Worm (Caenorhabditis elegans) whole organism, early embryonic: ENCODE measurements around the gene Y62E10A.13.
"Not testable (repeated sequence)": the region's sequence is repeated elsewhere in the genome, so short reads cannot be mapped to it uniquely, and the experiment has no call there.

ENCODE experiments used
- aly-1 ChIP-seq: sonication (generic microtip); optimal IDR thresholded peaks from 2 replicates; lab custom pipeline; 2016; ENCODE audit warnings: missing genetic modification characterization, missing compliant biosample characterization
- ama-1 ChIP-seq: fragments of 150-350 bp; optimal IDR thresholded peaks from 2 replicates; lab custom pipeline; 2014
- ceh-13 ChIP-seq: fragments of 200-800 bp; sonication (Bioruptor generic); optimal IDR thresholded peaks from 2 replicates; lab custom pipeline; 2018; ENCODE audit warnings: mild to moderate bottlenecking, missing genetic modification characterization, missing compliant biosample characterization
- hmbx-1 ChIP-seq: sonication (generic microtip); optimal IDR thresholded peaks from 2 replicates; lab custom pipeline; 2016; ENCODE audit warnings: mild to moderate bottlenecking, missing genetic modification characterization, missing compliant biosample characterization
- hnd-1 ChIP-seq: sonication (generic microtip); optimal IDR thresholded peaks from 2 replicates; lab custom pipeline; 2016; ENCODE audit warnings: missing genetic modification characterization, missing compliant biosample characterization
- scrt-1 ChIP-seq: fragments of 200-800 bp; sonication (Bioruptor generic); IDR thresholded peaks from 2 replicates; pipeline ENCODE4 v1.3.6; 2022; ENCODE audit warnings: missing genetic modification characterization, missing compliant biosample characterization
- tbx-11 ChIP-seq: fragments of 200-800 bp; sonication (Bioruptor generic); IDR thresholded peaks from 2 replicates; pipeline ENCODE4 v1.3.6; 2022; ENCODE audit warnings: missing genetic modification characterization, missing compliant biosample characterization
- tbx-37 ChIP-seq: fragments of 200-800 bp; sonication (Bioruptor generic); conservative IDR thresholded peaks from 2 replicates; pipeline ENCODE4 v1.3.6; 2022; ENCODE audit warnings: missing genetic modification reagents, missing genetic modification characterization, missing compliant biosample characterization

ce11 chrIV:13433904-13434303 is 35.1 kb upstream of the Y62E10A.13 start, which contains the start of gene K09B11.5:
- TF ChIP-seq ama-1; tbx-37 (GFP tag; lab: Robert Waterston, UW); aly-1; hmbx-1 (tag; lab: Kevin White, UChicago); ceh-13 (GFP tag; lab: Kevin White, UChicago); tbx-11; scrt-1 (GFP tag; lab: Robert Waterston, UW); hnd-1 (tag; lab: Kevin White, UChicago): not testable (repeated sequence)
